Worm (Caenorhabditis elegans) whole organism, L3 larva: ENCODE results near the gene vha-2.

Experiments
- R02D3.7 ChIP-seq: fragments of 150-350 bp; optimal IDR thresholded peaks from 2 replicates; lab custom pipeline; 2014; ENCODE audit warnings: missing biosample characterization, missing genetic modification characterization
- ZK546.5 ChIP-seq: sonication (generic microtip); optimal IDR thresholded peaks from 2 replicates; lab custom pipeline; 2017; ENCODE audit warnings: missing biosample characterization, missing genetic modification characterization
- aly-2 ChIP-seq: fragments of 150-350 bp; optimal IDR thresholded peaks from 2 replicates; lab custom pipeline; 2014; ENCODE audit warnings: missing biosample characterization, missing genetic modification characterization
- ama-1 ChIP-seq: fragments of 150-350 bp; optimal IDR thresholded peaks from 2 replicates; lab custom pipeline; 2018
- ceh-16 ChIP-seq: sonication (generic microtip); optimal IDR thresholded peaks from 2 replicates; lab custom pipeline; 2017; ENCODE audit warnings: missing biosample characterization, missing genetic modification characterization
- ceh-82 ChIP-seq: fragments of 150-350 bp; optimal IDR thresholded peaks from 2 replicates; lab custom pipeline; 2014; ENCODE audit warnings: missing biosample characterization, missing genetic modification characterization
- ceh-9 ChIP-seq: sonication (generic microtip); optimal IDR thresholded peaks from 2 replicates; lab custom pipeline; 2018; ENCODE audit warnings: missing biosample characterization, missing genetic modification characterization
- daf-12 ChIP-seq: fragments of 150-350 bp; optimal IDR thresholded peaks from 2 replicates; lab custom pipeline; 2014; ENCODE audit warnings: missing biosample characterization, missing genetic modification reagents, missing genetic modification characterization
- egl-5 ChIP-seq: fragments of 150-350 bp; optimal IDR thresholded peaks from 2 replicates; lab custom pipeline; 2017; ENCODE audit warnings: missing biosample characterization, missing genetic modification reagents, missing genetic modification characterization, inconsistent platforms
- elt-1 ChIP-seq: fragments of 150-350 bp; optimal IDR thresholded peaks from 2 replicates; lab custom pipeline; 2014; ENCODE audit warnings: missing biosample characterization, missing genetic modification characterization
- elt-2 ChIP-seq: sonication (generic microtip); optimal IDR thresholded peaks from 2 replicates; lab custom pipeline; 2016; ENCODE audit warnings: missing genetic modification reagents, mild to moderate bottlenecking, missing genetic modification characterization, missing compliant biosample characterization
- elt-3 ChIP-seq, 3 experiments: fragments of 150-350 bp in 1 of 3; sonication (generic microtip) in 2 of 3; optimal IDR thresholded peaks; 2 replicates in 2 of 3; 4 replicates in 1 of 3; lab custom pipeline; 2014 to 2017; ENCODE audit warnings: missing biosample characterization in 3 of 3, missing genetic modification characterization in 3 of 3
- eor-1 ChIP-seq, 2 experiments: fragments of 150-350 bp; optimal IDR thresholded peaks; 2 replicates each; lab custom pipeline; 2014 to 2018; ENCODE audit warnings: missing biosample characterization in 2 of 2, missing genetic modification characterization in 2 of 2
- fkh-10 ChIP-seq: sonication (generic microtip); optimal IDR thresholded peaks from 2 replicates; lab custom pipeline; 2017; ENCODE audit warnings: missing biosample characterization, missing genetic modification reagents, missing genetic modification characterization
- hmg-11 ChIP-seq: sonication (generic microtip); optimal IDR thresholded peaks from 2 replicates; lab custom pipeline; 2016; ENCODE audit warnings: missing genetic modification characterization, missing compliant biosample characterization
- jun-1 ChIP-seq: fragments of 150-350 bp; optimal IDR thresholded peaks from 2 replicates; lab custom pipeline; 2014; ENCODE audit warnings: missing biosample characterization, missing genetic modification reagents, missing genetic modification characterization
- lin-15B ChIP-seq: fragments of 150-350 bp; optimal IDR thresholded peaks from 2 replicates; lab custom pipeline; 2014; ENCODE audit warnings: missing biosample characterization, missing genetic modification characterization
- lin-39 ChIP-seq: fragments of 150-350 bp; optimal IDR thresholded peaks from 2 replicates; lab custom pipeline; 2018; ENCODE audit warnings: missing biosample characterization, missing genetic modification reagents, missing genetic modification characterization
- mdl-1 ChIP-seq: fragments of 150-350 bp; optimal IDR thresholded peaks from 2 replicates; lab custom pipeline; 2014; ENCODE audit warnings: missing biosample characterization, missing genetic modification characterization
- mml-1 ChIP-seq: fragments of 150-350 bp; sonication (generic microtip); optimal IDR thresholded peaks from 3 replicates; lab custom pipeline; 2014; ENCODE audit warnings: missing biosample characterization, missing genetic modification characterization
- nfya-1 ChIP-seq: sonication (generic microtip); optimal IDR thresholded peaks from 2 replicates; lab custom pipeline; 2017; ENCODE audit warnings: missing genetic modification characterization, mild to moderate bottlenecking, missing compliant biosample characterization, antibody characterized with exemption, moderate library complexity; ENCODE audit not compliant: insufficient read depth
- nhr-11 ChIP-seq: fragments of 150-350 bp; optimal IDR thresholded peaks from 2 replicates; lab custom pipeline; 2014; ENCODE audit warnings: missing biosample characterization, missing genetic modification characterization
- nhr-12 ChIP-seq: fragments of 150-350 bp; optimal IDR thresholded peaks from 2 replicates; lab custom pipeline; 2014; ENCODE audit warnings: missing biosample characterization, missing genetic modification characterization
- nhr-25 ChIP-seq: sonication (generic microtip); optimal IDR thresholded peaks from 2 replicates; lab custom pipeline; 2017; ENCODE audit warnings: missing biosample characterization, missing genetic modification characterization
- nhr-28 ChIP-seq: fragments of 150-350 bp; optimal IDR thresholded peaks from 2 replicates; lab custom pipeline; 2014; ENCODE audit warnings: missing biosample characterization, missing genetic modification characterization
- nhr-43 ChIP-seq: sonication (generic microtip); optimal IDR thresholded peaks from 2 replicates; lab custom pipeline; 2016; ENCODE audit warnings: mild to moderate bottlenecking, missing genetic modification characterization, missing compliant biosample characterization; ENCODE audit not compliant: poor library complexity, severe bottlenecking
- nhr-67 ChIP-seq: fragments of 150-350 bp; optimal IDR thresholded peaks from 2 replicates; lab custom pipeline; 2014; ENCODE audit warnings: missing biosample characterization, missing genetic modification characterization
- nhr-76 ChIP-seq: fragments of 150-350 bp; sonication (generic microtip); optimal IDR thresholded peaks from 5 replicates; lab custom pipeline; 2014; ENCODE audit warnings: missing biosample characterization, missing genetic modification characterization
- nhr-77 ChIP-seq: fragments of 150-350 bp; optimal IDR thresholded peaks from 2 replicates; lab custom pipeline; 2014; ENCODE audit warnings: missing biosample characterization, missing genetic modification characterization
- sea-2 ChIP-seq: fragments of 150-350 bp; sonication (generic microtip); optimal IDR thresholded peaks from 4 replicates; lab custom pipeline; 2014; ENCODE audit warnings: missing biosample characterization, missing genetic modification reagents, missing genetic modification characterization
- snpc-4 ChIP-seq: fragments of 150-350 bp; optimal IDR thresholded peaks from 2 replicates; lab custom pipeline; 2014; ENCODE audit warnings: missing biosample characterization, missing genetic modification characterization
- tbx-2 ChIP-seq: sonication (generic microtip); optimal IDR thresholded peaks from 2 replicates; lab custom pipeline; 2016; ENCODE audit warnings: mild to moderate bottlenecking, missing genetic modification characterization, missing compliant biosample characterization
- unc-39 ChIP-seq: sonication (generic microtip); optimal IDR thresholded peaks from 4 replicates; lab custom pipeline; 2017; ENCODE audit warnings: missing biosample characterization, missing genetic modification characterization
- unc-62 ChIP-seq: fragments of 150-350 bp; sonication (generic microtip); optimal IDR thresholded peaks from 4 replicates; lab custom pipeline; 2014; ENCODE audit warnings: missing biosample characterization, missing genetic modification reagents, missing genetic modification characterization
- ztf-11 ChIP-seq: fragments of 150-350 bp; optimal IDR thresholded peaks from 2 replicates; lab custom pipeline; 2014; ENCODE audit warnings: missing biosample characterization, missing genetic modification characterization
- ztf-4 ChIP-seq: fragments of 150-350 bp; optimal IDR thresholded peaks from 2 replicates; lab custom pipeline; 2014; ENCODE audit warnings: missing biosample characterization, missing genetic modification characterization

Gene vha-2

DNA sequence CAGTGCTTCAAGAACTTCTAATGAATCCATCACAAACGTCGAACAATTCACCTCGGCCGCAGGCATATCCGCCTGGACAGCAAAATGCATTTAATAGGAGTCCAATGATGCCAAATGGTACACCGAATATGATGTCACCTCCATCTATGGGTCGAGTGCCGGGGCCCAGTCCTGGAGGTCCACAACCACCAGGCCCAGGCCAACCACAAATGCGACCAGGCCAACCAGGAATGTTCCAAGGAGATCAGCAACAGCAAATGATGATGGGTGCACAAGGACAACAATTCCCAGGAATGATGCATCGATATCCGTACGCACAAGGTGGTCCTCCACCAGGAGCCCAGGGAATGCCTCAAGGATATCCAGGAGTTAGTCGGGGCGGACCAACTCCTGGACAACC is 14.9 kb upstream of the vha-2 start:
- no peak for TF ChIP-seq hmg-11 (tag; lab: Kevin White, UChicago)
- TF ChIP-seq jun-1 (tag; lab: Kevin White, UChicago) = no peak
- TF ChIP-seq lin-39 (tag; lab: Kevin White, UChicago) = no peak
- no peak for TF ChIP-seq fkh-10 (GFP tag; lab: Kevin White, UChicago)
- TF ChIP-seq nhr-67 (tag; lab: Kevin White, UChicago) = no peak
- no peak for TF ChIP-seq nhr-76
- no peak for TF ChIP-seq ceh-16 (tag; lab: Kevin White, UChicago)
- TF ChIP-seq nhr-43 (tag; lab: Kevin White, UChicago) = no peak
- no peak for TF ChIP-seq daf-12 (tag; lab: Kevin White, UChicago)

DNA sequence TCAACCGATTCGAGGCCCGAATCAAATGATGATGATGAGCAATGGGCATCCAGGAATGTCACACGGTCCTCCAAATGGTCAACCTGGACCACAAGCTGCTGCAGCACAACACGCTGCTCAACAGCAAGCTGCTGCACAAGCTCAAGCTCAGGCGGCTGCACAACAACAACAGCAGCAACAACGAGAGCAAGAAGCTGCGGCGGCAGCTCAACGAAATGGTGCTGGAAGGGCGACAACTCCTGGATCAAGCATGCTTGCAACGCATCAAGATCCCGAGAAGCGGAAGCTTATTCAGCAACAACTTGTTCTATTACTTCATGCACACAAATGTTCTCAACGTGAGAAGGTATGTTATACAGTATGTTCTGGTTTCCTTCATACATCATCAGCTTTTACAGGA is 13.9 kb upstream of the vha-2 start:
- TF ChIP-seq elt-3 (tag; optimal IDR thresholded peaks at IDR 0.05; lab: Kevin White, UChicago) (no peak), ztf-11 (tag; lab: Kevin White, UChicago) (no peak), fkh-10 (GFP tag; lab: Kevin White, UChicago) (no peak), lin-39 (tag; lab: Kevin White, UChicago) (no peak), nhr-28 (tag; lab: Kevin White, UChicago) (no peak), eor-1 (tag; optimal IDR thresholded peaks at IDR 0.05; lab: Kevin White, UChicago) (no peak), sea-2 (no peak), nhr-77 (no peak), ztf-4 (tag; lab: Kevin White, UChicago) (no peak), ceh-9 (tag; lab: Kevin White, UChicago) (no peak), elt-2 (no peak), lin-15B (tag; lab: Kevin White, UChicago) (no peak), nhr-11 (tag; lab: Kevin White, UChicago) (no peak), ZK546.5 (tag; lab: Kevin White, UChicago) (no peak)
- TF ChIP-seq, all 47 proteins: peak for 0

DNA sequence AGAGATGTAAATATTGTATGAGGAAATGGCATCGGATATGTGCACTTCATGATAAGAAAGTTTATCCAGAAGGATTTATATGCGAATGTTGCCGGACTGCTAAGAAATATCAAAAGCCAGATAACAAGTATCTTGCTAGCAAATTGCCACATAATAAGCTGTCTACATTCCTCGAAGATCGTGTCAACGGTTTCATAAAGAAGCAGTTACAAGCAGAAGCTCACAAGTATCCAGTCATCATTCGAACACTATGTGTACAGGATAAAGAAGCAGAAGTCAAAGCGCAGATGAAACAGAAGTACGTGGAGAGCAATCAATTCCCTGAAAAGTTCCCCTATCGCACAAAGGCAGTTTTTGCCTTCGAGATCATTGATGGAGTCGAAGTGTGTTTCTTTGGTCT is 11.4 kb upstream of the vha-2 start:
- TF ChIP-seq hmg-11 (tag; lab: Kevin White, UChicago) (no peak), nhr-25 (tag; lab: Kevin White, UChicago) (no peak), snpc-4 (tag; lab: Kevin White, UChicago) (no peak), nhr-12 (tag; lab: Kevin White, UChicago) (no peak), nhr-11 (tag; lab: Kevin White, UChicago) (no peak), nhr-67 (tag; lab: Kevin White, UChicago) (no peak), nhr-28 (tag; lab: Kevin White, UChicago) (no peak), eor-1 (tag; optimal IDR thresholded peaks at IDR 0.05; lab: Kevin White, UChicago) (no peak), nhr-76 (no peak), R02D3.7 (tag; lab: Kevin White, UChicago) (no peak), aly-2 (tag; lab: Kevin White, UChicago) (no peak), nhr-77 (no peak), fkh-10 (GFP tag; lab: Kevin White, UChicago) (no peak), egl-5 (no peak), nhr-43 (tag; lab: Kevin White, UChicago) (no peak), daf-12 (tag; lab: Kevin White, UChicago) (no peak), ama-1 (no peak), elt-1 (tag; lab: Kevin White, UChicago) (no peak), tbx-2 (tag; lab: Kevin White, UChicago) (no peak), ceh-82 (tag; lab: Kevin White, UChicago) (no peak)

DNA sequence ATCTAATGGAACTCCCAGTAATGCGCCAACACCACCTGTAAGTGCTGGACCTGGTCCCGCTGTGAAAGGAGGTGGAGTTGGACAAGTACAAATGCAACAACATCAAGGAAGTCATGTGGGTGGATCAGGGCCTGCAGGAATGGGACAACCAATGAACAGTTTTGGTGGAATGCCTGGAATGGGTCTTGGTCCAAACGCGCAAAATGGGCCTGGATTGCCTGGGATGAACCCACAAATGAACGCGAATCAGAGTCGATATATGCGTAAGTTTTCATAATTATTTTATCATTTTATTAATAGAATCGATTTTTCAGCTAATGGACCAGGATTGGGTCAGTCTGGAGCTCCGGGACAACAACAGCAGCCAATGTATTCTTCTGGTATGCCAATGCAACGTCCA is 9.6 kb upstream of the vha-2 start:
- TF ChIP-seq mdl-1 (tag; lab: Kevin White, UChicago) = no peak
- no peak for TF ChIP-seq sea-2
- TF ChIP-seq unc-62 (GFP tag; lab: Kevin White, UChicago) = no peak
- no peak for TF ChIP-seq nfya-1 (tag; lab: Kevin White, UChicago)
- no peak for TF ChIP-seq ztf-4 (tag; lab: Kevin White, UChicago)
- no peak for TF ChIP-seq unc-39
- TF ChIP-seq snpc-4 (tag; lab: Kevin White, UChicago) = no peak
- no peak for TF ChIP-seq mml-1
- TF ChIP-seq egl-5 = no peak
- TF ChIP-seq ceh-9 (tag; lab: Kevin White, UChicago) = no peak
